Fruit fly (Drosophila melanogaster): ENCODE data around the gene wg.

DNA sequence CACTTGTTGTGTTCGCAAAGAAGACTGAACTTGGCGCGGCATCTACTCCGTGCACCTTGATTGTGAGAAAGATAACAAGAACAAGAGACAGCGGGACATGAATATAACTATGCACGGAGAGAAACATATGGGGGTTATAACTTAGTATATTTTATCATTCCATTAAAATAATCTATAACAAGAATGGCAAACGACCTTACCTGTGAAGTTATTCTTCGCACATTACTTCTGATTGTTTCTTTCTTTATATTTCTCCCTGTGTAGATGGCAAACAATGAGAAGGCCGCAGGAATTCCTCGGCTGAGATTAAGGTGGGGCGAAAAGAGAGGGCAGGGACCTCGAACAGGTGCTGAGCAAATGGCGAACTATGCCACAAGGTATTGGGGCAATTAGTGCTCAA lies 14.2 kb downstream of the wg start:
- no peak for TF ChIP-seq CG8478 (optimal IDR thresholded peaks at IDR 0.05)
- TF ChIP-seq CTCF (optimal IDR thresholded peaks at IDR 0.05): no peak
